Fruit fly (Drosophila melanogaster) whole organism, prepupa: ENCODE measurements around the gene Inx6.

Experiments
- Blimp-1 ChIP-seq: fragments of 200-800 bp; sonication (Bioruptor generic); optimal IDR thresholded peaks from 3 replicates; lab custom pipeline; 2017; ENCODE audit warnings: missing biosample characterization, missing genetic modification characterization, mild to moderate bottlenecking, moderate library complexity, missing genetic modification reagents
- CG10631 ChIP-seq: fragments of 200-800 bp; sonication (Bioruptor generic); optimal IDR thresholded peaks from 2 replicates; lab custom pipeline; 2016; ENCODE audit warnings: missing biosample characterization, missing genetic modification characterization
- CG10669 ChIP-seq: fragments of 200-800 bp; sonication (Bioruptor generic); optimal IDR thresholded peaks from 3 replicates; lab custom pipeline; 2018; ENCODE audit warnings: missing biosample characterization, mild to moderate bottlenecking, missing genetic modification characterization, moderate library complexity
- CG11294 ChIP-seq: fragments of 200-800 bp; sonication (Bioruptor generic); IDR thresholded peaks from 2 replicates; pipeline ENCODE4 v1.3.6; 2022; ENCODE audit warnings: missing biosample characterization, missing genetic modification characterization
- CG11762 ChIP-seq: fragments of 200-800 bp; sonication (Bioruptor generic); optimal IDR thresholded peaks from 3 replicates; lab custom pipeline; 2016; ENCODE audit warnings: missing biosample characterization, missing genetic modification characterization; ENCODE audit not compliant: insufficient read depth
- CG11902 ChIP-seq: fragments of 200-800 bp; sonication (Bioruptor generic); optimal IDR thresholded peaks from 3 replicates; lab custom pipeline; 2016; ENCODE audit warnings: missing biosample characterization, missing genetic modification characterization
- CG1621 ChIP-seq: fragments of 200-800 bp; sonication (Bioruptor generic); optimal IDR thresholded peaks from 3 replicates; lab custom pipeline; 2018; ENCODE audit warnings: missing biosample characterization, mild to moderate bottlenecking, missing genetic modification characterization
- CG3032 ChIP-seq: fragments of 200-800 bp; optimal IDR thresholded peaks from 2 replicates; lab custom pipeline; 2019; ENCODE audit warnings: missing biosample characterization, mild to moderate bottlenecking, missing genetic modification characterization, moderate library complexity
- CG32006 ChIP-seq: fragments of 200-800 bp; sonication (Bioruptor generic); optimal IDR thresholded peaks from 3 replicates; lab custom pipeline; 2017; ENCODE audit warnings: missing biosample characterization, mild to moderate bottlenecking, missing genetic modification characterization
- CG34406 ChIP-seq: fragments of 200-800 bp; sonication (Bioruptor generic); optimal IDR thresholded peaks from 3 replicates; lab custom pipeline; 2016; ENCODE audit warnings: missing biosample characterization, missing genetic modification characterization
- CG3919 ChIP-seq: fragments of 200-800 bp; sonication (Bioruptor generic); optimal IDR thresholded peaks from 3 replicates; lab custom pipeline; 2016; ENCODE audit warnings: missing biosample characterization, missing genetic modification characterization
- CG6276 ChIP-seq: fragments of 200-800 bp; sonication (Bioruptor generic); optimal IDR thresholded peaks from 2 replicates; lab custom pipeline; 2017; ENCODE audit warnings: missing biosample characterization, mild to moderate bottlenecking, missing genetic modification characterization
- CG6792 ChIP-seq: fragments of 200-800 bp; sonication (Bioruptor generic); optimal IDR thresholded peaks from 3 replicates; lab custom pipeline; 2016; ENCODE audit warnings: missing biosample characterization, missing genetic modification characterization
- CG7368 ChIP-seq: fragments of 200-800 bp; sonication (Bioruptor generic); optimal IDR thresholded peaks from 3 replicates; lab custom pipeline; 2016; ENCODE audit warnings: missing biosample characterization, missing genetic modification characterization
- CG8119 ChIP-seq: fragments of 200-800 bp; sonication (Bioruptor generic); IDR thresholded peaks from 3 replicates; pipeline ENCODE4 v1.3.6; 2022; ENCODE audit warnings: missing biosample characterization, missing genetic modification characterization
- CG8319 ChIP-seq: fragments of 200-800 bp; sonication (Bioruptor generic); optimal IDR thresholded peaks from 3 replicates; lab custom pipeline; 2016; ENCODE audit warnings: missing biosample characterization, missing genetic modification characterization
- CG8632 ChIP-seq: fragments of 200-800 bp; sonication (Bioruptor generic); optimal IDR thresholded peaks from 3 replicates; lab custom pipeline; 2016; ENCODE audit warnings: missing biosample characterization, missing genetic modification characterization
- CG9139 ChIP-seq: fragments of 200-800 bp; sonication (Bioruptor generic); optimal IDR thresholded peaks from 3 replicates; lab custom pipeline; 2017; ENCODE audit warnings: missing biosample characterization, mild to moderate bottlenecking, missing genetic modification characterization
- Eip75B ChIP-seq: fragments of 200-800 bp; sonication (Bioruptor generic); optimal IDR thresholded peaks from 3 replicates; lab custom pipeline; 2016; ENCODE audit warnings: missing biosample characterization, missing genetic modification characterization
- Eip78C ChIP-seq: fragments of 200-800 bp; sonication (Bioruptor generic); peaks from one replicate; lab custom pipeline; 2016; ENCODE audit warnings: missing biosample characterization, missing genetic modification characterization
- Eip93F ChIP-seq: fragments of 200-800 bp; sonication (Bioruptor generic); optimal IDR thresholded peaks from 2 replicates; lab custom pipeline; 2016; ENCODE audit warnings: missing biosample characterization, mild to moderate bottlenecking, missing genetic modification characterization
- Ets21C ChIP-seq: fragments of 200-800 bp; sonication (Bioruptor generic); optimal IDR thresholded peaks from 3 replicates; lab custom pipeline; 2016; ENCODE audit warnings: missing biosample characterization, missing genetic modification characterization
- Ets96B ChIP-seq: fragments of 200-800 bp; optimal IDR thresholded peaks from 2 replicates; lab custom pipeline; 2019; ENCODE audit warnings: missing biosample characterization, mild to moderate bottlenecking, missing genetic modification characterization, moderate library complexity
- Gug ChIP-seq: fragments of 200-800 bp; sonication (Bioruptor generic); IDR thresholded peaks from 2 replicates; pipeline ENCODE4 v1.3.6; 2022; ENCODE audit warnings: missing biosample characterization, missing genetic modification characterization
- Hr39 ChIP-seq: fragments of 200-800 bp; sonication (Bioruptor generic); optimal IDR thresholded peaks from 2 replicates; lab custom pipeline; 2016; ENCODE audit warnings: missing biosample characterization, missing genetic modification characterization
- Hr4 ChIP-seq: fragments of 200-800 bp; sonication (Bioruptor generic); optimal IDR thresholded peaks from 3 replicates; lab custom pipeline; 2016; ENCODE audit warnings: missing biosample characterization, missing genetic modification characterization
- Lpt ChIP-seq: fragments of 200-800 bp; sonication (Bioruptor generic); optimal IDR thresholded peaks from 3 replicates; lab custom pipeline; 2016; ENCODE audit warnings: missing biosample characterization, missing genetic modification characterization
- Met ChIP-seq: fragments of 200-800 bp; sonication (Bioruptor generic); optimal IDR thresholded peaks from 3 replicates; lab custom pipeline; 2016; ENCODE audit warnings: missing biosample characterization, missing genetic modification characterization
- OdsH ChIP-seq: fragments of 200-800 bp; sonication (Bioruptor generic); optimal IDR thresholded peaks from 3 replicates; lab custom pipeline; 2016; ENCODE audit warnings: missing biosample characterization, missing genetic modification characterization
- Smox ChIP-seq: fragments of 200-800 bp; sonication (Bioruptor generic); optimal IDR thresholded peaks from 3 replicates; lab custom pipeline; 2016; ENCODE audit warnings: missing biosample characterization, missing genetic modification characterization
- Sox102F ChIP-seq: fragments of 200-800 bp; sonication (Bioruptor generic); optimal IDR thresholded peaks from 2 replicates; lab custom pipeline; 2016; ENCODE audit warnings: missing biosample characterization, mild to moderate bottlenecking, missing genetic modification characterization
- Sox15 ChIP-seq: fragments of 200-800 bp; sonication (Bioruptor generic); optimal IDR thresholded peaks from 3 replicates; lab custom pipeline; 2016; ENCODE audit warnings: missing biosample characterization, missing genetic modification characterization
- acj6 ChIP-seq: fragments of 200-800 bp; sonication (Bioruptor generic); optimal IDR thresholded peaks from 3 replicates; lab custom pipeline; 2016; ENCODE audit warnings: missing biosample characterization, missing genetic modification characterization
- cyc ChIP-seq: fragments of 200-800 bp; sonication (Bioruptor generic); optimal IDR thresholded peaks from 3 replicates; lab custom pipeline; 2016; ENCODE audit warnings: missing biosample characterization, missing genetic modification characterization
- dac ChIP-seq: fragments of 200-800 bp; sonication (Bioruptor generic); optimal IDR thresholded peaks from 2 replicates; lab custom pipeline; 2017; ENCODE audit warnings: missing biosample characterization, mild to moderate bottlenecking, missing genetic modification characterization
- eg ChIP-seq: fragments of 200-800 bp; sonication (Bioruptor generic); IDR thresholded peaks from 3 replicates; pipeline ENCODE4 v1.3.6; 2022; ENCODE audit warnings: missing biosample characterization, missing genetic modification characterization
- esn ChIP-seq: fragments of 200-800 bp; sonication (Bioruptor generic); optimal IDR thresholded peaks from 2 replicates; lab custom pipeline; 2016; ENCODE audit warnings: missing biosample characterization, mild to moderate bottlenecking, missing genetic modification characterization, moderate library complexity
- fd59A ChIP-seq: fragments of 200-800 bp; sonication (Bioruptor generic); optimal IDR thresholded peaks from 2 replicates; lab custom pipeline; 2017; ENCODE audit warnings: missing biosample characterization, mild to moderate bottlenecking, missing genetic modification characterization, missing genetic modification reagents
- fd85E ChIP-seq: fragments of 200-800 bp; sonication (Bioruptor generic); optimal IDR thresholded peaks from 3 replicates; lab custom pipeline; 2016; ENCODE audit warnings: missing biosample characterization, missing genetic modification characterization
- fkh ChIP-seq: fragments of 200-800 bp; sonication (Bioruptor generic); optimal IDR thresholded peaks from 3 replicates; lab custom pipeline; 2017; ENCODE audit warnings: missing biosample characterization, mild to moderate bottlenecking, missing genetic modification characterization, moderate library complexity
- lz ChIP-seq: fragments of 200-800 bp; sonication (Bioruptor generic); optimal IDR thresholded peaks from 3 replicates; lab custom pipeline; 2016; ENCODE audit warnings: missing biosample characterization, missing genetic modification characterization
- salr ChIP-seq, 2 experiments: fragments of 200-800 bp; sonication (Bioruptor generic); optimal IDR thresholded peaks; 3 replicates each; lab custom pipeline; 2016 to 2018; ENCODE audit warnings: missing biosample characterization in 2 of 2, missing genetic modification characterization in 2 of 2, mild to moderate bottlenecking in 1 of 2
- ss ChIP-seq, 2 experiments: fragments of 200-800 bp; sonication (Bioruptor generic); optimal IDR thresholded peaks; 2 replicates in 1 of 2; 3 replicates in 1 of 2; lab custom pipeline; 2017 to 2018; ENCODE audit warnings: mild to moderate bottlenecking in 2 of 2, missing biosample characterization in 2 of 2, missing genetic modification characterization in 2 of 2, moderate library complexity in 1 of 2
- topi ChIP-seq: fragments of 200-800 bp; sonication (Bioruptor generic); optimal IDR thresholded peaks from 3 replicates; lab custom pipeline; 2016; ENCODE audit warnings: missing biosample characterization, missing genetic modification characterization
- vri ChIP-seq: fragments of 200-800 bp; sonication (Bioruptor generic); optimal IDR thresholded peaks from 3 replicates; lab custom pipeline; 2016; ENCODE audit warnings: missing biosample characterization, mild to moderate bottlenecking, missing genetic modification characterization

Inx6 gene

dm6 chrX:20247710-20248109, 21.9 kb downstream of the Inx6 start (continued):
- TF ChIP-seq vri (GFP tag; lab: Kevin White, UChicago) = no peak
- TF ChIP-seq Lpt = no peak
- TF ChIP-seq CG6276 (GFP tag; lab: Kevin White, UChicago) = no peak
- peak; percentile 20 for TF ChIP-seq Hr4 (GFP tag; lab: Kevin White, UChicago)
- TF ChIP-seq fd85E (GFP tag; lab: Kevin White, UChicago) = no peak
- no peak for TF ChIP-seq Sox15 (GFP tag; lab: Kevin White, UChicago)
- TF ChIP-seq Smox (GFP tag; lab: Kevin White, UChicago) = no peak
- no peak for TF ChIP-seq CG11294 (GFP tag; lab: Robert Waterston, UW)
- TF ChIP-seq Gug (GFP tag; lab: Robert Waterston, UW) = no peak
- no peak for TF ChIP-seq CG11762
- no peak for TF ChIP-seq dac (GFP tag; lab: Kevin White, UChicago)
- peak; percentile 28 for TF ChIP-seq CG32006 (GFP tag; lab: Kevin White, UChicago)
- peak; percentile 35 for TF ChIP-seq fd59A
- peak; percentile 30 for TF ChIP-seq Hr39 (GFP tag; lab: Kevin White, UChicago)
- TF ChIP-seq eg = peak; percentile 59; the same call in 2 of the 3 replicates
- no peak for TF ChIP-seq fkh (GFP tag; lab: Kevin White, UChicago)
- no peak for TF ChIP-seq Blimp-1
- no peak for TF ChIP-seq CG1621 (tag; lab: Kevin White, UChicago)
- peak; percentile 28 for TF ChIP-seq lz (GFP tag; lab: Kevin White, UChicago)
- TF ChIP-seq cyc (GFP tag; lab: Kevin White, UChicago) = peak; percentile 29
- no peak for TF ChIP-seq ss (GFP tag; optimal IDR thresholded peaks at IDR 0.05; lab: Kevin White, UChicago)
- no peak for TF ChIP-seq Met (GFP tag; lab: Kevin White, UChicago)
- TF ChIP-seq CG8632 (GFP tag; lab: Kevin White, UChicago) = no peak
- TF ChIP-seq Ets21C = no peak
- no peak for TF ChIP-seq CG10669
- TF ChIP-seq CG3032 (tag; lab: Kevin White, UChicago) = peak; percentile 27
- peak; percentile 13 for TF ChIP-seq topi (GFP tag; lab: Kevin White, UChicago)
- TF ChIP-seq Eip75B (GFP tag; lab: Kevin White, UChicago) = peak; percentile 11
- peak; percentile 25 for TF ChIP-seq CG10631 (GFP tag; lab: Kevin White, UChicago)
- TF ChIP-seq OdsH (GFP tag; lab: Kevin White, UChicago) = peak; percentile 41
- no peak for TF ChIP-seq Sox102F
- peak; percentile 31 for TF ChIP-seq acj6 (GFP tag; lab: Kevin White, UChicago)
- TF ChIP-seq CG8119 = peak; percentile 50; the same call in 1 of the 3 replicates
- no peak for TF ChIP-seq salr (GFP tag; optimal IDR thresholded peaks at IDR 0.05; lab: Kevin White, UChicago)
- no peak for TF ChIP-seq CG34406 (GFP tag; lab: Kevin White, UChicago)
- TF ChIP-seq CG7368 (GFP tag; lab: Kevin White, UChicago) = no peak
- TF ChIP-seq esn (GFP tag; lab: Kevin White, UChicago) = peak; percentile 20
- TF ChIP-seq, all 60 proteins: peak for 26

dm6 chrX:20245218-20245863, 24.2 kb downstream of the Inx6 start:
- no peak for TF ChIP-seq Sox102F
- no peak for TF ChIP-seq CG3919 (GFP tag; lab: Kevin White, UChicago)
- no peak for TF ChIP-seq CG3032 (tag; lab: Kevin White, UChicago)
- no peak for TF ChIP-seq topi (GFP tag; lab: Kevin White, UChicago)
- TF ChIP-seq Eip78C (GFP tag; lab: Kevin White, UChicago) = no peak
- no peak for TF ChIP-seq Ets21C
- no peak for TF ChIP-seq fd59A
- TF ChIP-seq OdsH (GFP tag; lab: Kevin White, UChicago) = no peak
- no peak for TF ChIP-seq CG6276 (GFP tag; lab: Kevin White, UChicago)
- no peak for TF ChIP-seq dac (GFP tag; lab: Kevin White, UChicago)
- no peak for TF ChIP-seq CG8632 (GFP tag; lab: Kevin White, UChicago)
- TF ChIP-seq CG8319 (GFP tag; lab: Kevin White, UChicago) = no peak
- TF ChIP-seq CG6792 (GFP tag; lab: Kevin White, UChicago) = no peak
- TF ChIP-seq CG9139 (GFP tag; lab: Kevin White, UChicago) = no peak
- no peak for TF ChIP-seq CG11902
- no peak for TF ChIP-seq Eip93F
- no peak for TF ChIP-seq Sox15 (GFP tag; lab: Kevin White, UChicago)
- TF ChIP-seq Ets96B = no peak
- TF ChIP-seq Smox (GFP tag; lab: Kevin White, UChicago) = no peak
- TF ChIP-seq, all 60 proteins: peak for 0
